Worm (Caenorhabditis elegans) whole organism, L4 larva: ENCODE measurements around the gene nlp-68.

Experiments used
- F44E2.7 ChIP-seq: fragments of 200-800 bp; sonication (Bioruptor generic); IDR thresholded peaks from 2 replicates; pipeline ENCODE4 v2.1.2; 2022; ENCODE audit warnings: missing genetic modification characterization, missing compliant biosample characterization
- F49E8.2 ChIP-seq: sonication (generic microtip); optimal IDR thresholded peaks from 2 replicates; lab custom pipeline; 2016; ENCODE audit warnings: missing compliant biosample characterization, mild to moderate bottlenecking, missing genetic modification characterization, borderline replicate concordance
- T20F7.1 ChIP-seq: fragments of 200-800 bp; sonication (Bioruptor generic); optimal IDR thresholded peaks from 2 replicates; lab custom pipeline; 2018; ENCODE audit warnings: mild to moderate bottlenecking, missing genetic modification characterization, missing compliant biosample characterization
- T26A8.4 ChIP-seq: fragments of 200-800 bp; sonication (Bioruptor generic); IDR thresholded peaks from 2 replicates; pipeline ENCODE4 v1.3.6; 2022; ENCODE audit warnings: missing genetic modification characterization, missing compliant biosample characterization
- Y105C5A.15 ChIP-seq: fragments of 200-800 bp; sonication (Bioruptor generic); IDR thresholded peaks from 2 replicates; pipeline ENCODE4 v1.3.6; 2022; ENCODE audit warnings: missing genetic modification characterization, missing compliant biosample characterization
- Y48G9A.11 ChIP-seq: fragments of 200-800 bp; sonication (Bioruptor generic); IDR thresholded peaks from 2 replicates; pipeline ENCODE4 v1.3.6; 2022; ENCODE audit warnings: missing genetic modification reagents, missing genetic modification characterization, missing compliant biosample characterization
- Y5F2A.4 ChIP-seq: fragments of 200-800 bp; sonication (Bioruptor generic); optimal IDR thresholded peaks from 2 replicates; lab custom pipeline; 2018; ENCODE audit warnings: mild to moderate bottlenecking, missing genetic modification characterization, missing compliant biosample characterization
- ZK546.5 ChIP-seq, 2 experiments: sonication (generic microtip); optimal IDR thresholded peaks; 2 replicates each; lab custom pipeline; 2017; ENCODE audit warnings: missing biosample characterization in 2 of 2, missing genetic modification characterization in 2 of 2
- aha-1 ChIP-seq: fragments of 150-350 bp; peaks from one replicate; lab custom pipeline; 2014; ENCODE audit warnings: missing biosample characterization, missing genetic modification characterization
- aly-2 ChIP-seq: sonication (generic microtip); optimal IDR thresholded peaks from 2 replicates; lab custom pipeline; 2018; ENCODE audit warnings: missing biosample characterization, missing genetic modification characterization
- ama-1 ChIP-seq: fragments of 150-350 bp; optimal IDR thresholded peaks from 2 replicates; lab custom pipeline; 2014; ENCODE audit warnings: inconsistent platforms, mixed read lengths
- ceh-62 ChIP-seq: sonication (generic microtip); optimal IDR thresholded peaks from 2 replicates; lab custom pipeline; 2017; ENCODE audit warnings: missing biosample characterization, missing genetic modification characterization
- ces-1 ChIP-seq: fragments of 150-350 bp; sonication (generic microtip); optimal IDR thresholded peaks from 4 replicates; lab custom pipeline; 2014; ENCODE audit warnings: missing biosample characterization, missing genetic modification reagents, missing genetic modification characterization
- ctbp-1 ChIP-seq: fragments of 200-800 bp; sonication (Bioruptor generic); IDR thresholded peaks from 2 replicates; pipeline ENCODE4 v1.3.6; 2022; ENCODE audit warnings: missing genetic modification reagents, missing genetic modification characterization, missing compliant biosample characterization
- duxl-1 ChIP-seq: sonication (generic microtip); optimal IDR thresholded peaks from 2 replicates; lab custom pipeline; 2016; ENCODE audit warnings: mild to moderate bottlenecking, missing genetic modification characterization, moderate library complexity, missing compliant biosample characterization; ENCODE audit not compliant: poor library complexity
- fos-1 ChIP-seq: fragments of 150-350 bp; optimal IDR thresholded peaks from 2 replicates; lab custom pipeline; 2014; ENCODE audit warnings: missing biosample characterization, missing genetic modification characterization
- hif-1 ChIP-seq, 2 experiments: sonication (generic microtip); optimal IDR thresholded peaks; 2 replicates each; lab custom pipeline; 2016 to 2017; ENCODE audit warnings: missing compliant biosample characterization in 2 of 2, missing genetic modification characterization in 2 of 2, missing genetic modification reagents in 2 of 2, missing genotype in 2 of 2, mild to moderate bottlenecking in 1 of 2
- jun-1 ChIP-seq: fragments of 150-350 bp; optimal IDR thresholded peaks from 2 replicates; lab custom pipeline; 2014; ENCODE audit warnings: missing biosample characterization, missing genetic modification reagents, missing genetic modification characterization
- lin-1 ChIP-seq: fragments of 200-800 bp; sonication (Bioruptor generic); IDR thresholded peaks from 2 replicates; pipeline ENCODE4 v1.3.6; 2022; ENCODE audit warnings: missing genetic modification reagents, missing genetic modification characterization, missing compliant biosample characterization
- lin-15B ChIP-seq: fragments of 150-350 bp; sonication (generic microtip); optimal IDR thresholded peaks from 3 replicates; lab custom pipeline; 2014; ENCODE audit warnings: missing biosample characterization, missing genetic modification characterization
- madf-5 ChIP-seq, 2 experiments: fragments of 200-800 bp; sonication (Bioruptor generic); IDR thresholded peaks; 2 replicates each; pipeline ENCODE4 v1.3.6; 2022; ENCODE audit warnings: missing compliant biosample characterization in 2 of 2, missing genetic modification characterization in 2 of 2
- mdl-1 ChIP-seq, 2 experiments: fragments of 150-350 bp in 1 of 2; sonication (generic microtip) in 1 of 2; optimal IDR thresholded peaks; 2 replicates each; lab custom pipeline; 2014 to 2017; ENCODE audit warnings: missing biosample characterization in 2 of 2, missing genetic modification characterization in 2 of 2
- mxl-3 ChIP-seq: fragments of 200-800 bp; sonication (Bioruptor generic); optimal IDR thresholded peaks from 2 replicates; lab custom pipeline; 2018; ENCODE audit warnings: mild to moderate bottlenecking, missing genetic modification characterization, missing compliant biosample characterization
- nhr-28 ChIP-seq: fragments of 150-350 bp; optimal IDR thresholded peaks from 2 replicates; lab custom pipeline; 2014; ENCODE audit warnings: missing biosample characterization, missing genetic modification characterization
- nhr-76 ChIP-seq: fragments of 150-350 bp; optimal IDR thresholded peaks from 2 replicates; lab custom pipeline; 2014; ENCODE audit warnings: missing biosample characterization, missing genetic modification characterization
- pha-4 ChIP-seq, 2 experiments: fragments of 150-350 bp in 1 of 2; fragments of 200-800 bp in 1 of 2; sonication (Bioruptor generic) in 1 of 2; IDR thresholded peaks in 1 of 2; optimal IDR thresholded peaks in 1 of 2; 2 replicates each; pipeline versions ENCODE4 v1.3.6 to Lab custom; 2014 to 2022; ENCODE audit warnings: missing genetic modification characterization in 2 of 2, missing genetic modification reagents in 2 of 2, missing biosample characterization in 1 of 2, missing compliant biosample characterization in 1 of 2
- set-16 ChIP-seq: fragments of 200-800 bp; sonication (Bioruptor generic); IDR thresholded peaks from 2 replicates; pipeline ENCODE4 v1.3.6; 2022; ENCODE audit warnings: missing genetic modification reagents, missing genetic modification characterization, missing compliant biosample characterization
- snpc-1.2 ChIP-seq: fragments of 200-800 bp; sonication (Bioruptor generic); IDR thresholded peaks from 2 replicates; pipeline ENCODE4 v1.3.6; 2022; ENCODE audit warnings: missing genetic modification reagents, missing genetic modification characterization, missing compliant biosample characterization
- spr-3 ChIP-seq: fragments of 200-800 bp; sonication (Bioruptor generic); optimal IDR thresholded peaks from 2 replicates; lab custom pipeline; 2018; ENCODE audit warnings: mild to moderate bottlenecking, missing genetic modification characterization, missing compliant biosample characterization
- unc-39 ChIP-seq: sonication (generic microtip); optimal IDR thresholded peaks from 2 replicates; lab custom pipeline; 2017; ENCODE audit warnings: missing biosample characterization, missing genetic modification characterization
- unc-62 ChIP-seq, 3 experiments: fragments of 150-350 bp in 1 of 3; sonication (generic microtip); optimal IDR thresholded peaks in 2 of 3; peaks in 1 of 3; 1 replicate in 1 of 3; 2 replicates in 2 of 3; lab custom pipeline; 2014 to 2017; ENCODE audit warnings: missing biosample characterization in 3 of 3, missing genetic modification characterization in 3 of 3, missing genetic modification reagents in 3 of 3, missing genotype in 1 of 3
- vab-7 ChIP-seq: fragments of 200-800 bp; sonication (Bioruptor generic); IDR thresholded peaks from 2 replicates; pipeline ENCODE4 v1.3.6; 2022; ENCODE audit warnings: missing genetic modification reagents, missing genetic modification characterization, missing compliant biosample characterization
- zip-11 ChIP-seq: fragments of 200-800 bp; sonication (Bioruptor generic); IDR thresholded peaks from 2 replicates; pipeline ENCODE4 v1.3.6; 2022; ENCODE audit warnings: missing genetic modification characterization, missing compliant biosample characterization

The nlp-68 gene

DNA sequence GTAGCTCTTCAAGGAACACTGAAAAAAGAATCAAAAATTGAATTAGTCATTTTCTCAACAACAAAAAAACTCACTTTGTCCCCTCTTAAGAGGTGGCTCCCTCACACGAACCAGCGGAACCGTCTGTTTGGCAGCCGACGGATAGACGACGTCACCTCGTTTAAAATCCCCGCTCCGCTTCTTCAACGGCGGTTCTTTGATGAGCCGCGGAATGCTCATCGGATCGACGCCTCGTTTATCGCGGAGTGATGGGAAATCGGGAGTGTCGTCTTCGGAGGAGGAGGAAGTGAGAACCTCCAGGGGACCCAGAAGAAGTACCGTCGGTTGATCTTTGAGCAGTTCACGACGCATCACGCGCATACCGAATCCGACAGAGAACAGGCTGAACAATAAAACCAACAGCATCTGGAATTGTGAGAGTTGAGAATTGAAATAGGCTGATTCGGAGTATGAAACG, at the start of gene nlp-68:
Gene nlp-68, minus strand, starts transcription at position 407 of the 457 bp plus-strand sequence.
- TF ChIP-seq unc-62 (GFP tag; optimal IDR thresholded peaks at IDR 0.05 in 1 of 2; lab: Kevin White, UChicago) (peak in 1 of 2 experiments; percentile 44), unc-62 (tag; optimal IDR thresholded peaks at IDR 0.05; lab: Kevin White, UChicago) (no peak), set-16 (GFP tag; lab: Robert Waterston, UW) (peak; percentile 67), lin-15B (tag; lab: Kevin White, UChicago) (no peak)

DNA sequence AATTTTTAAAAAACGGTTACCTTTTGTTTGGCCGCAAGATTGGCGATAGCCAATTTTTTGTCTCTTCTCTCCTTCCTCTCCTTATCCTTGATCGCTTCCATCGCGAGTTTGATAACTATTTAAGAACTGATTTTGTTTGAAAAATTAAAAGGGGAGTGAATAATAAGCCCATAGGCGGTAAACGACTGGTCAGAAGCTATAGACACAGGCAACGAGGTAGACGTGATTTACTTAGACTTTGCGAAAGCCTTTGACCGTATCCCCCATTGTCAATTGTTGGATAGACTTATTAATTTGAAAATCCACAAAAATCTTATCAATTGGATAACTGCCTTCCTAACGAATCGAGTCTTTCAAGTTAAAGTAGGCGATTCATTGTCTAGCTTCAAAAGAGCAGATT, 47.3 kb upstream of the nlp-68 start, which contains the start of gene Y45F3A.5:
Gene Y45F3A.5, minus strand, starts transcription at position 101 of the 400 bp plus-strand sequence.
- TF ChIP-seq T26A8.4 (GFP tag; lab: Robert Waterston, UW) (no peak), F44E2.7 (GFP tag; lab: Robert Waterston, UW) (no peak), hif-1 (tag; optimal IDR thresholded peaks at IDR 0.05; lab: Kevin White, UChicago) (no peak), duxl-1 (no peak), nhr-76 (tag; lab: Kevin White, UChicago) (no peak), vab-7 (GFP tag; lab: Robert Waterston, UW) (no peak), ZK546.5 (tag; optimal IDR thresholded peaks at IDR 0.05; lab: Kevin White, UChicago) (no peak), ama-1 (lab: Kevin White, UChicago) (no peak), spr-3 (GFP tag; lab: Kevin White, UChicago) (no peak), pha-4 (GFP tag; IDR thresholded peaks at IDR 0.05; lab: Robert Waterston, UW) (no peak), pha-4 (tag; optimal IDR thresholded peaks at IDR 0.05; lab: Kevin White, UChicago) (no peak), Y48G9A.11 (no peak), Y105C5A.15 (GFP tag; lab: Robert Waterston, UW) (no peak), snpc-1.2 (GFP tag; lab: Robert Waterston, UW) (no peak), aha-1 (tag; lab: Kevin White, UChicago) (no peak), aly-2 (tag; lab: Kevin White, UChicago) (no peak), mdl-1 (tag; optimal IDR thresholded peaks at IDR 0.05; lab: Kevin White, UChicago) (no peak)

DNA sequence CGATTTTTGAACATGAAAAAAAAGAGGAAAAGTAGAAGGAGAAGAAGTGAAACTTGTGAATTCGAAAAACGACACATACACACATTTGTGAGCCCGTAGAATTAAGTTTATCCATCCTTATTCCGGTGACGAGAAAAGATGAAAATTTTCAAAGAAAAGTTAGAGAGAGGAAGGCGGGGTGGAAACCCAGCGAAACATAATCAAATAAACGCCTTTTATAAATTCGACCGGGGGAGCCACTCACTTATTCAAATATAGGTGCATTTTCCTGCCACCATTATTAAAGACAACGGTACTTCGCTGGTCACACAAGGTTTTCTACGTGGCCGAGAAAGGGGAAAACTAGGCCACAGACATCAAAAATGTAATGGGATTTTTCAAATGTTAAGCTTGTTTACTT, 44.5 kb upstream of the nlp-68 start:
- no peak for TF ChIP-seq nhr-28
- 0 out of 2 replicates have a peak, but pooled peaks have one; percentile 37 for TF ChIP-seq ctbp-1 (GFP tag; lab: Robert Waterston, UW)

DNA sequence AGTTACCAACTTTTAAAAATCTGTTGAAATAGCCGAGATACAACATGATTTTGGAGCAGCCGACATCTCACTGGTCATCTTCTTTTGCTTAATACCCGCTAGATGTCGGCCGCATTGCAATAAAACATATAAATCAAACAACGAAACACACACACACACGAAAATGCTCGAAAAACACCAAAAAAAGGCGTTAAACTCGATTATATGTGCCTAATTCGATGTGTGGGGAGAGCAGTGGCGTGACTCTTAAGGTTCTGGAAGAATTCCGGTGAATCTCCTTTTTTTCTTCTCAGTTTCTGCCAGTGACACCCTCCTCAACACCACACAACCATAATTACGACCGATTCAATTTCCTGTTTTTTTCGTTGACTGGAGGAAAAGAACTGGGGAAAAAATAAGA, 41.2 kb upstream of the nlp-68 start:
- TF ChIP-seq zip-11 (GFP tag; lab: Robert Waterston, UW) (no peak), aha-1 (tag; lab: Kevin White, UChicago) (peak; percentile 71)
- TF ChIP-seq, all 104 proteins: peak for 1

DNA sequence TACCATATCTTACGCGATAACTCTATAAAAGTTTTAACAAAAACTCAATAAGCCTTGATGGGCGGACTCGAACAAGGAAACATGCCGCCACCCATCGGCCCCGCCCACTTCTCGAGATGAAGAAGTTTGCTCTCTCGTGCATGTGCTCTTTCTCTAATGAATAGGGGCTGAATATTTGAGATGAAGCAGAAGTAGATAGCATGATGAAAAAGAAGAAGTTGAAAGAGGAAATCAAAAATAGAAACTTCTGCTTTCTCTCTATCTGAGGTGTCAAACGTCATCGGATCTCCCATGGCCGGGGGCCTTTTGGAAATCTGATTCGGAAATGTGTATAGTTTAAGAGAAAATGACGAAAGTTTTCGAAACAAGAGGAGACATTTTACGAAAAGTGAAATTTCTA, 39.9 kb upstream of the nlp-68 start:
- TF ChIP-seq mxl-3 (GFP tag; lab: Kevin White, UChicago) = no peak
- TF ChIP-seq unc-39 (tag; lab: Kevin White, UChicago) = no peak
- no peak for TF ChIP-seq T20F7.1
- TF ChIP-seq ces-1 (GFP tag; lab: Kevin White, UChicago) = no peak
- no peak for TF ChIP-seq F49E8.2 (tag; lab: Kevin White, UChicago)
- no peak for TF ChIP-seq lin-1
- TF ChIP-seq fos-1 = no peak
- no peak for TF ChIP-seq ceh-62 (tag; lab: Kevin White, UChicago)
- no peak for TF ChIP-seq Y5F2A.4
- no peak for TF ChIP-seq jun-1 (tag; lab: Kevin White, UChicago)
- no peak for TF ChIP-seq nhr-28
- TF ChIP-seq madf-5 (GFP tag; IDR thresholded peaks at IDR 0.05; lab: Robert Waterston, UW) = no peak
